Fruit fly (Drosophila melanogaster) whole organism, prepupa: Measurements from ENCODE around the gene Rab40.
A peak's percentile ranks its signal among the peaks of the same experiment; 100 is the strongest.

Experiments used
- Blimp-1 ChIP-seq: fragments of 200-800 bp; sonication (Bioruptor generic); optimal IDR thresholded peaks from 3 replicates; lab custom pipeline; 2017; ENCODE audit warnings: missing biosample characterization, missing genetic modification characterization, mild to moderate bottlenecking, moderate library complexity, missing genetic modification reagents
- CG10631 ChIP-seq: fragments of 200-800 bp; sonication (Bioruptor generic); optimal IDR thresholded peaks from 2 replicates; lab custom pipeline; 2016; ENCODE audit warnings: missing biosample characterization, missing genetic modification characterization
- CG11294 ChIP-seq: fragments of 200-800 bp; sonication (Bioruptor generic); IDR thresholded peaks from 2 replicates; pipeline ENCODE4 v1.3.6; 2022; ENCODE audit warnings: missing biosample characterization, missing genetic modification characterization
- CG11902 ChIP-seq: fragments of 200-800 bp; sonication (Bioruptor generic); optimal IDR thresholded peaks from 3 replicates; lab custom pipeline; 2016; ENCODE audit warnings: missing biosample characterization, missing genetic modification characterization
- CG15336 ChIP-seq: fragments of 200-800 bp; sonication (Bioruptor generic); IDR thresholded peaks from 2 replicates; pipeline ENCODE4 v1.3.6; 2022; ENCODE audit warnings: missing biosample characterization, missing genetic modification characterization
- CG1621 ChIP-seq: fragments of 200-800 bp; sonication (Bioruptor generic); optimal IDR thresholded peaks from 3 replicates; lab custom pipeline; 2018; ENCODE audit warnings: missing biosample characterization, mild to moderate bottlenecking, missing genetic modification characterization
- CG16779 ChIP-seq: fragments of 200-800 bp; sonication (Bioruptor generic); optimal IDR thresholded peaks from 3 replicates; lab custom pipeline; 2017; ENCODE audit warnings: missing biosample characterization, mild to moderate bottlenecking, missing genetic modification characterization
- CG3032 ChIP-seq: fragments of 200-800 bp; optimal IDR thresholded peaks from 2 replicates; lab custom pipeline; 2019; ENCODE audit warnings: missing biosample characterization, mild to moderate bottlenecking, missing genetic modification characterization, moderate library complexity
- CG31627 ChIP-seq: fragments of 200-800 bp; sonication (Bioruptor generic); optimal IDR thresholded peaks from 3 replicates; lab custom pipeline; 2016; ENCODE audit warnings: missing biosample characterization, missing genetic modification characterization
- CG32006 ChIP-seq: fragments of 200-800 bp; sonication (Bioruptor generic); optimal IDR thresholded peaks from 3 replicates; lab custom pipeline; 2017; ENCODE audit warnings: missing biosample characterization, mild to moderate bottlenecking, missing genetic modification characterization
- CG34406 ChIP-seq: fragments of 200-800 bp; sonication (Bioruptor generic); optimal IDR thresholded peaks from 3 replicates; lab custom pipeline; 2016; ENCODE audit warnings: missing biosample characterization, missing genetic modification characterization
- CG4318 ChIP-seq: fragments of 200-800 bp; sonication (Bioruptor generic); optimal IDR thresholded peaks from 3 replicates; lab custom pipeline; 2017; ENCODE audit warnings: missing biosample characterization, mild to moderate bottlenecking, missing genetic modification characterization
- CG6163 ChIP-seq: fragments of 200-800 bp; sonication (Bioruptor generic); IDR thresholded peaks from 3 replicates; pipeline ENCODE4 v1.3.6; 2022; ENCODE audit warnings: missing biosample characterization, missing genetic modification characterization
- CG6792 ChIP-seq: fragments of 200-800 bp; sonication (Bioruptor generic); optimal IDR thresholded peaks from 3 replicates; lab custom pipeline; 2016; ENCODE audit warnings: missing biosample characterization, missing genetic modification characterization
- CG7368 ChIP-seq: fragments of 200-800 bp; sonication (Bioruptor generic); optimal IDR thresholded peaks from 3 replicates; lab custom pipeline; 2016; ENCODE audit warnings: missing biosample characterization, missing genetic modification characterization
- CG8119 ChIP-seq: fragments of 200-800 bp; sonication (Bioruptor generic); IDR thresholded peaks from 3 replicates; pipeline ENCODE4 v1.3.6; 2022; ENCODE audit warnings: missing biosample characterization, missing genetic modification characterization
- CG8319 ChIP-seq: fragments of 200-800 bp; sonication (Bioruptor generic); optimal IDR thresholded peaks from 3 replicates; lab custom pipeline; 2016; ENCODE audit warnings: missing biosample characterization, missing genetic modification characterization
- CG8632 ChIP-seq: fragments of 200-800 bp; sonication (Bioruptor generic); optimal IDR thresholded peaks from 3 replicates; lab custom pipeline; 2016; ENCODE audit warnings: missing biosample characterization, missing genetic modification characterization
- CG9139 ChIP-seq: fragments of 200-800 bp; sonication (Bioruptor generic); optimal IDR thresholded peaks from 3 replicates; lab custom pipeline; 2017; ENCODE audit warnings: missing biosample characterization, mild to moderate bottlenecking, missing genetic modification characterization
- Eip75B ChIP-seq: fragments of 200-800 bp; sonication (Bioruptor generic); optimal IDR thresholded peaks from 3 replicates; lab custom pipeline; 2016; ENCODE audit warnings: missing biosample characterization, missing genetic modification characterization
- Eip78C ChIP-seq: fragments of 200-800 bp; sonication (Bioruptor generic); peaks from one replicate; lab custom pipeline; 2016; ENCODE audit warnings: missing biosample characterization, missing genetic modification characterization
- Ets21C ChIP-seq: fragments of 200-800 bp; sonication (Bioruptor generic); optimal IDR thresholded peaks from 3 replicates; lab custom pipeline; 2016; ENCODE audit warnings: missing biosample characterization, missing genetic modification characterization
- Gug ChIP-seq: fragments of 200-800 bp; sonication (Bioruptor generic); IDR thresholded peaks from 2 replicates; pipeline ENCODE4 v1.3.6; 2022; ENCODE audit warnings: missing biosample characterization, missing genetic modification characterization
- Hr39 ChIP-seq: fragments of 200-800 bp; sonication (Bioruptor generic); optimal IDR thresholded peaks from 2 replicates; lab custom pipeline; 2016; ENCODE audit warnings: missing biosample characterization, missing genetic modification characterization
- Hr4 ChIP-seq: fragments of 200-800 bp; sonication (Bioruptor generic); optimal IDR thresholded peaks from 3 replicates; lab custom pipeline; 2016; ENCODE audit warnings: missing biosample characterization, missing genetic modification characterization
- Lpt ChIP-seq: fragments of 200-800 bp; sonication (Bioruptor generic); optimal IDR thresholded peaks from 3 replicates; lab custom pipeline; 2016; ENCODE audit warnings: missing biosample characterization, missing genetic modification characterization
- Met ChIP-seq: fragments of 200-800 bp; sonication (Bioruptor generic); optimal IDR thresholded peaks from 3 replicates; lab custom pipeline; 2016; ENCODE audit warnings: missing biosample characterization, missing genetic modification characterization
- OdsH ChIP-seq: fragments of 200-800 bp; sonication (Bioruptor generic); optimal IDR thresholded peaks from 3 replicates; lab custom pipeline; 2016; ENCODE audit warnings: missing biosample characterization, missing genetic modification characterization
- Smox ChIP-seq: fragments of 200-800 bp; sonication (Bioruptor generic); optimal IDR thresholded peaks from 3 replicates; lab custom pipeline; 2016; ENCODE audit warnings: missing biosample characterization, missing genetic modification characterization
- Sox102F ChIP-seq: fragments of 200-800 bp; sonication (Bioruptor generic); optimal IDR thresholded peaks from 2 replicates; lab custom pipeline; 2016; ENCODE audit warnings: missing biosample characterization, mild to moderate bottlenecking, missing genetic modification characterization
- Sox14 ChIP-seq: fragments of 200-800 bp; sonication (Bioruptor generic); optimal IDR thresholded peaks from 3 replicates; lab custom pipeline; 2016; ENCODE audit warnings: missing biosample characterization, missing genetic modification characterization
- achi ChIP-seq: fragments of 200-800 bp; sonication (Bioruptor generic); optimal IDR thresholded peaks from 3 replicates; lab custom pipeline; 2016; ENCODE audit warnings: missing biosample characterization, missing genetic modification characterization
- acj6 ChIP-seq: fragments of 200-800 bp; sonication (Bioruptor generic); optimal IDR thresholded peaks from 3 replicates; lab custom pipeline; 2016; ENCODE audit warnings: missing biosample characterization, missing genetic modification characterization
- cyc ChIP-seq: fragments of 200-800 bp; sonication (Bioruptor generic); optimal IDR thresholded peaks from 3 replicates; lab custom pipeline; 2016; ENCODE audit warnings: missing biosample characterization, missing genetic modification characterization
- dsx ChIP-seq: fragments of 200-800 bp; optimal IDR thresholded peaks from 3 replicates; lab custom pipeline; 2019; ENCODE audit warnings: missing biosample characterization, mild to moderate bottlenecking, missing genetic modification characterization, moderate library complexity; ENCODE audit not compliant: poor library complexity, severe bottlenecking
- eg ChIP-seq: fragments of 200-800 bp; sonication (Bioruptor generic); IDR thresholded peaks from 3 replicates; pipeline ENCODE4 v1.3.6; 2022; ENCODE audit warnings: missing biosample characterization, missing genetic modification characterization
- esn ChIP-seq: fragments of 200-800 bp; sonication (Bioruptor generic); optimal IDR thresholded peaks from 2 replicates; lab custom pipeline; 2016; ENCODE audit warnings: missing biosample characterization, mild to moderate bottlenecking, missing genetic modification characterization, moderate library complexity
- fd59A ChIP-seq: fragments of 200-800 bp; sonication (Bioruptor generic); optimal IDR thresholded peaks from 2 replicates; lab custom pipeline; 2017; ENCODE audit warnings: missing biosample characterization, mild to moderate bottlenecking, missing genetic modification characterization, missing genetic modification reagents
- fd85E ChIP-seq: fragments of 200-800 bp; sonication (Bioruptor generic); optimal IDR thresholded peaks from 3 replicates; lab custom pipeline; 2016; ENCODE audit warnings: missing biosample characterization, missing genetic modification characterization
- lz ChIP-seq: fragments of 200-800 bp; sonication (Bioruptor generic); optimal IDR thresholded peaks from 3 replicates; lab custom pipeline; 2016; ENCODE audit warnings: missing biosample characterization, missing genetic modification characterization
- net ChIP-seq: fragments of 200-800 bp; sonication (Bioruptor generic); optimal IDR thresholded peaks from 3 replicates; lab custom pipeline; 2016; ENCODE audit warnings: missing biosample characterization, missing genetic modification characterization
- pdm3 ChIP-seq: fragments of 200-800 bp; sonication (Bioruptor generic); optimal IDR thresholded peaks from 3 replicates; lab custom pipeline; 2016; ENCODE audit warnings: missing biosample characterization, missing genetic modification characterization
- salr ChIP-seq, 2 experiments: fragments of 200-800 bp; sonication (Bioruptor generic); optimal IDR thresholded peaks; 3 replicates each; lab custom pipeline; 2016 to 2018; ENCODE audit warnings: missing biosample characterization in 2 of 2, missing genetic modification characterization in 2 of 2, mild to moderate bottlenecking in 1 of 2
- spab ChIP-seq: fragments of 200-800 bp; sonication (Bioruptor generic); optimal IDR thresholded peaks from 2 replicates; lab custom pipeline; 2017; ENCODE audit warnings: missing biosample characterization, mild to moderate bottlenecking, missing genetic modification characterization, missing genetic modification reagents
- ss ChIP-seq, 2 experiments: fragments of 200-800 bp; sonication (Bioruptor generic); optimal IDR thresholded peaks; 2 replicates in 1 of 2; 3 replicates in 1 of 2; lab custom pipeline; 2017 to 2018; ENCODE audit warnings: mild to moderate bottlenecking in 2 of 2, missing biosample characterization in 2 of 2, missing genetic modification characterization in 2 of 2, moderate library complexity in 1 of 2
- svp ChIP-seq: fragments of 200-800 bp; sonication (Bioruptor generic); peaks from one replicate; lab custom pipeline; 2016; ENCODE audit warnings: missing biosample characterization, missing genetic modification characterization
- topi ChIP-seq: fragments of 200-800 bp; sonication (Bioruptor generic); optimal IDR thresholded peaks from 3 replicates; lab custom pipeline; 2016; ENCODE audit warnings: missing biosample characterization, missing genetic modification characterization
- vri ChIP-seq: fragments of 200-800 bp; sonication (Bioruptor generic); optimal IDR thresholded peaks from 3 replicates; lab custom pipeline; 2016; ENCODE audit warnings: missing biosample characterization, mild to moderate bottlenecking, missing genetic modification characterization

Gene Rab40

DNA sequence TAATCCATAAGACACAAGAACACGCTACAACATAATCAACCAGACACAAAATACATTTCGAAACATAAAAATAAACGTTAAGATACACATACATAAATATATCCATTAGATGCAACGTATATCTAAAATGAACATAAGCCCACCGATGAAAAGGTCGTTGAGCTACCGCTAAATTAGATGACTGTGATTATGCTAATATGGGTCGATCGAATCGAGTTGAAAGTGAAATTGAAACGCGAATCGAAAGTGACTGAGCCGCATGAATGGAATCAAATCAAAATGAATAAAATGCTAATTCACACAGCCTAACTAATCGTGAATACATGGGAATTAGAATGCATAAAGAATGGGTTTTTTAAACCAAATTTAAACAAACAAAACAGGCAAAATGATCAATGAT, 7.0 kb downstream of the Rab40 start:
- no peak for TF ChIP-seq Blimp-1
- no peak for TF ChIP-seq CG15336
- TF ChIP-seq acj6 (GFP tag; lab: Kevin White, UChicago), result no peak
- TF ChIP-seq CG1621 (tag; lab: Kevin White, UChicago), result no peak

- TF ChIP-seq CG31627 (GFP tag; lab: Kevin White, UChicago), result no peak
- no peak for TF ChIP-seq fd59A (GFP tag; lab: Kevin White, UChicago)
- TF ChIP-seq Lpt (GFP tag; lab: Kevin White, UChicago), result no peak
- no peak for TF ChIP-seq CG8632 (GFP tag; lab: Kevin White, UChicago)
- no peak for TF ChIP-seq spab (GFP tag; lab: Kevin White, UChicago)
- no peak for TF ChIP-seq CG8319 (GFP tag; lab: Kevin White, UChicago)
- peak; percentile 16 for TF ChIP-seq OdsH (GFP tag; lab: Kevin White, UChicago)
- TF ChIP-seq CG4318 (GFP tag; lab: Kevin White, UChicago), result no peak
- no peak for TF ChIP-seq net (GFP tag; lab: Kevin White, UChicago)
- peak; percentile 59; the same call in 2 of the 3 replicates for TF ChIP-seq CG8119 (GFP tag; lab: Robert Waterston, UW)
- TF ChIP-seq Gug (GFP tag; lab: Robert Waterston, UW), result no peak
- TF ChIP-seq Sox14 (GFP tag; lab: Kevin White, UChicago), result no peak
- no peak for TF ChIP-seq CG6163 (GFP tag; lab: Robert Waterston, UW)
- peak; percentile 14 for TF ChIP-seq CG10631 (GFP tag; lab: Kevin White, UChicago)
- TF ChIP-seq fd85E (GFP tag; lab: Kevin White, UChicago), result no peak
- TF ChIP-seq CG16779, result no peak
- peak; percentile 46 for TF ChIP-seq CG32006 (GFP tag; lab: Kevin White, UChicago)
- TF ChIP-seq Eip78C (GFP tag; lab: Kevin White, UChicago), result peak; percentile 59
- TF ChIP-seq Met (GFP tag; lab: Kevin White, UChicago), result peak; percentile 13
- TF ChIP-seq lz (GFP tag; lab: Kevin White, UChicago), result peak; percentile 6
- no peak for TF ChIP-seq CG9139
- TF ChIP-seq ss (GFP tag; optimal IDR thresholded peaks at IDR 0.05; lab: Kevin White, UChicago), result no peak
- TF ChIP-seq CG7368 (GFP tag; lab: Kevin White, UChicago), result no peak
- TF ChIP-seq eg (GFP tag; lab: Robert Waterston, UW), result peak; percentile 46; the same call in 2 of the 3 replicates
- TF ChIP-seq pdm3, result peak; percentile 13
- peak; percentile 47; the same call in 1 of the 2 replicates for TF ChIP-seq CG15336
- no peak for TF ChIP-seq Eip75B (GFP tag; lab: Kevin White, UChicago)
- no peak for TF ChIP-seq CG3032 (tag; lab: Kevin White, UChicago)
- TF ChIP-seq Ets21C (GFP tag; lab: Kevin White, UChicago), result no peak
- TF ChIP-seq achi (GFP tag; lab: Kevin White, UChicago), result no peak
- peak; percentile 13 for TF ChIP-seq Hr39
- no peak for TF ChIP-seq CG34406 (GFP tag; lab: Kevin White, UChicago)
- no peak for TF ChIP-seq Blimp-1
- TF ChIP-seq Hr4, result peak; percentile 64
- TF ChIP-seq Smox (GFP tag; lab: Kevin White, UChicago), result peak; percentile 13
- TF ChIP-seq topi (GFP tag; lab: Kevin White, UChicago), result no peak
- TF ChIP-seq svp (GFP tag; lab: Kevin White, UChicago), result no peak
- TF ChIP-seq CG6792 (GFP tag; lab: Kevin White, UChicago), result no peak
- TF ChIP-seq esn (GFP tag; lab: Kevin White, UChicago), result no peak
- no peak for TF ChIP-seq cyc (GFP tag; lab: Kevin White, UChicago)
- TF ChIP-seq acj6 (GFP tag; lab: Kevin White, UChicago), result peak; percentile 19
- TF ChIP-seq dsx (GFP tag; lab: Kevin White, UChicago), result no peak
- no peak for TF ChIP-seq Sox102F (GFP tag; lab: Kevin White, UChicago)
- no peak for TF ChIP-seq salr (GFP tag; optimal IDR thresholded peaks at IDR 0.05; lab: Kevin White, UChicago)
- TF ChIP-seq CG11294 (GFP tag; lab: Robert Waterston, UW), result no peak
- no peak for TF ChIP-seq CG11902 (GFP tag; lab: Kevin White, UChicago)
- TF ChIP-seq vri (GFP tag; lab: Kevin White, UChicago), result no peak
- TF ChIP-seq, all 60 proteins: peak for 14
Measured at dm6 chrX:12454358-12454757, 8.6 kb downstream of the Rab40 start, which contains the start of gene CG15927. CG15927 (plus strand) TSS chrX:12454729.
